Worm (Caenorhabditis elegans) whole organism, young adult: ENCODE results near the gene lin-2.

Experiments used
- B0261.1 ChIP-seq: sonication (generic microtip); optimal IDR thresholded peaks from 2 replicates; lab custom pipeline; 2016; ENCODE audit warnings: mild to moderate bottlenecking, missing genetic modification characterization, moderate library complexity, missing compliant biosample characterization
- C06A6.2 ChIP-seq: fragments of 200-800 bp; sonication (Bioruptor generic); conservative IDR thresholded peaks from 2 replicates; pipeline ENCODE4 v1.3.6; 2022; ENCODE audit warnings: missing genetic modification characterization, missing compliant biosample characterization
- F23B12.7 ChIP-seq: sonication (generic microtip); optimal IDR thresholded peaks from 2 replicates; lab custom pipeline; 2017; ENCODE audit warnings: missing genetic modification characterization, mild to moderate bottlenecking, missing compliant biosample characterization, antibody characterized with exemption, moderate library complexity; ENCODE audit not compliant: insufficient read depth
- F37B4.10 ChIP-seq: fragments of 200-800 bp; sonication (Bioruptor generic); IDR thresholded peaks from 2 replicates; pipeline ENCODE4 v1.3.6; 2022; ENCODE audit warnings: missing genetic modification characterization, missing compliant biosample characterization
- K12H6.12 ChIP-seq: fragments of 200-800 bp; sonication (Bioruptor generic); optimal IDR thresholded peaks from 2 replicates; lab custom pipeline; 2018; ENCODE audit warnings: mild to moderate bottlenecking, missing genetic modification characterization, missing compliant biosample characterization
- Y53G8AR.9 ChIP-seq: fragments of 200-800 bp; sonication (Bioruptor generic); conservative IDR thresholded peaks from 2 replicates; pipeline ENCODE4 v1.3.6; 2022; ENCODE audit warnings: missing genetic modification reagents, missing genetic modification characterization, missing compliant biosample characterization
- Y56A3A.18 ChIP-seq: fragments of 200-800 bp; sonication (Bioruptor generic); IDR thresholded peaks from 2 replicates; pipeline ENCODE4 v1.3.6; 2022; ENCODE audit warnings: missing genetic modification reagents, missing genetic modification characterization, missing compliant biosample characterization
- ZK185.1 ChIP-seq: sonication (generic microtip); optimal IDR thresholded peaks from 2 replicates; lab custom pipeline; 2016; ENCODE audit warnings: mild to moderate bottlenecking, missing genetic modification characterization, missing compliant biosample characterization; ENCODE audit not compliant: poor library complexity, severe bottlenecking
- athp-1 ChIP-seq: sonication (generic microtip); optimal IDR thresholded peaks from 2 replicates; lab custom pipeline; 2017; ENCODE audit warnings: mild to moderate bottlenecking, missing genetic modification characterization, missing compliant biosample characterization
- attf-5 ChIP-seq: fragments of 200-800 bp; sonication (Bioruptor generic); optimal IDR thresholded peaks from 2 replicates; lab custom pipeline; 2018; ENCODE audit warnings: mild to moderate bottlenecking, missing genetic modification characterization, missing compliant biosample characterization
- cebp-1 ChIP-seq, 2 experiments: fragments of 200-800 bp in 1 of 2; sonication (Bioruptor generic) in 1 of 2; sonication (generic microtip) in 1 of 2; IDR thresholded peaks in 1 of 2; optimal IDR thresholded peaks in 1 of 2; 2 replicates each; pipeline versions ENCODE4 v1.3.6 to Lab custom; 2017 to 2022; ENCODE audit warnings: missing compliant biosample characterization in 2 of 2, missing genetic modification characterization in 2 of 2, mild to moderate bottlenecking in 1 of 2, missing genetic modification reagents in 1 of 2, moderate library complexity in 1 of 2
- ceh-100 ChIP-seq: fragments of 200-800 bp; sonication (Bioruptor generic); IDR thresholded peaks from 2 replicates; pipeline ENCODE4 v1.3.6; 2022; ENCODE audit warnings: missing genetic modification reagents, missing genetic modification characterization, missing compliant biosample characterization
- ceh-27 ChIP-seq: fragments of 200-800 bp; sonication (Bioruptor generic); optimal IDR thresholded peaks from 2 replicates; lab custom pipeline; 2018; ENCODE audit warnings: mild to moderate bottlenecking, missing genetic modification characterization, moderate library complexity, missing compliant biosample characterization
- ceh-79 ChIP-seq: sonication (generic microtip); optimal IDR thresholded peaks from 2 replicates; lab custom pipeline; 2017; ENCODE audit warnings: mild to moderate bottlenecking, missing genetic modification characterization, missing compliant biosample characterization
- die-1 ChIP-seq: sonication (generic microtip); optimal IDR thresholded peaks from 2 replicates; lab custom pipeline; 2016; ENCODE audit warnings: missing genotype, mild to moderate bottlenecking, missing genetic modification characterization, missing compliant biosample characterization
- egl-44 ChIP-seq: fragments of 200-800 bp; sonication (Bioruptor generic); IDR thresholded peaks from 2 replicates; pipeline ENCODE4 v1.3.6; 2022; ENCODE audit warnings: missing genetic modification reagents, missing genetic modification characterization, missing compliant biosample characterization
- ets-4 ChIP-seq: fragments of 200-800 bp; sonication (Bioruptor generic); optimal IDR thresholded peaks from 2 replicates; lab custom pipeline; 2018; ENCODE audit warnings: mild to moderate bottlenecking, missing genetic modification characterization, missing compliant biosample characterization
- fkh-3 ChIP-seq: sonication (generic microtip); optimal IDR thresholded peaks from 2 replicates; lab custom pipeline; 2016; ENCODE audit warnings: mild to moderate bottlenecking, missing genetic modification characterization, missing compliant biosample characterization
- hmg-1.2 ChIP-seq: fragments of 200-800 bp; sonication (Bioruptor generic); IDR thresholded peaks from 2 replicates; pipeline ENCODE4 v1.3.6; 2022; ENCODE audit warnings: missing genetic modification reagents, missing genetic modification characterization, missing compliant biosample characterization
- hmg-20 ChIP-seq: fragments of 200-800 bp; sonication (Bioruptor generic); IDR thresholded peaks from 2 replicates; pipeline ENCODE4 v1.3.6; 2022; ENCODE audit warnings: missing genetic modification reagents, missing genetic modification characterization, missing compliant biosample characterization
- let-526 ChIP-seq: fragments of 200-800 bp; sonication (Bioruptor generic); IDR thresholded peaks from 2 replicates; pipeline ENCODE4 v1.3.6; 2022; ENCODE audit warnings: missing genetic modification reagents, missing genetic modification characterization, missing compliant biosample characterization
- let-607 ChIP-seq, 2 experiments: fragments of 200-800 bp in 1 of 2; sonication (Bioruptor generic) in 1 of 2; sonication (generic microtip) in 1 of 2; optimal IDR thresholded peaks; 2 replicates each; lab custom pipeline; 2016 to 2018; ENCODE audit warnings: mild to moderate bottlenecking in 2 of 2, missing compliant biosample characterization in 2 of 2, missing genetic modification characterization in 2 of 2, moderate library complexity in 2 of 2, missing genotype in 1 of 2
- lin-35 ChIP-seq, 3 experiments: fragments of 150-350 bp in 2 of 3; sonication (generic microtip) in 1 of 3; optimal IDR thresholded peaks; 2 replicates each; lab custom pipeline; 2014 to 2018; ENCODE audit warnings: missing biosample characterization in 3 of 3, missing genetic modification characterization in 3 of 3, missing genetic modification reagents in 3 of 3
- lin-40 ChIP-seq: sonication (generic microtip); optimal IDR thresholded peaks from 2 replicates; lab custom pipeline; 2016; ENCODE audit warnings: missing genetic modification characterization, mild to moderate bottlenecking, missing compliant biosample characterization, missing genotype, missing genetic modification reagents
- lin-54 ChIP-seq: fragments of 200-800 bp; sonication (Bioruptor generic); optimal IDR thresholded peaks from 2 replicates; lab custom pipeline; 2018; ENCODE audit warnings: mild to moderate bottlenecking, missing genetic modification characterization, missing compliant biosample characterization
- lir-1 ChIP-seq: fragments of 200-800 bp; sonication (Bioruptor generic); conservative IDR thresholded peaks from 2 replicates; pipeline ENCODE4 v1.3.6; 2022; ENCODE audit warnings: missing genetic modification reagents, missing genetic modification characterization, missing compliant biosample characterization
- madf-10 ChIP-seq: sonication (generic microtip); optimal IDR thresholded peaks from 2 replicates; lab custom pipeline; 2016; ENCODE audit warnings: mild to moderate bottlenecking, missing genetic modification characterization, missing compliant biosample characterization
- madf-3 ChIP-seq: fragments of 200-800 bp; sonication (Bioruptor generic); IDR thresholded peaks from 2 replicates; pipeline ENCODE4 v1.3.6; 2022; ENCODE audit warnings: missing genetic modification reagents, missing genetic modification characterization, missing compliant biosample characterization
- madf-8 ChIP-seq: fragments of 200-800 bp; sonication (Bioruptor generic); conservative IDR thresholded peaks from 2 replicates; pipeline ENCODE4 v1.3.6; 2022; ENCODE audit warnings: missing genetic modification reagents, missing genetic modification characterization, missing compliant biosample characterization
- mel-28 ChIP-seq: sonication (generic microtip); optimal IDR thresholded peaks from 2 replicates; lab custom pipeline; 2016; ENCODE audit warnings: borderline replicate concordance, mild to moderate bottlenecking, missing genetic modification characterization, missing compliant biosample characterization
- mxl-1 ChIP-seq: sonication (generic microtip); optimal IDR thresholded peaks from 2 replicates; lab custom pipeline; 2016; ENCODE audit warnings: missing genetic modification characterization, missing compliant biosample characterization
- nfya-1 ChIP-seq: sonication (generic microtip); optimal IDR thresholded peaks from 2 replicates; lab custom pipeline; 2017; ENCODE audit warnings: antibody characterized with exemption, missing compliant biosample characterization, missing genetic modification characterization, borderline replicate concordance; ENCODE audit not compliant: insufficient read depth
- nfyb-1 ChIP-seq: fragments of 200-800 bp; sonication (Bioruptor generic); IDR thresholded peaks from 2 replicates; pipeline ENCODE4 v1.3.6; 2022; ENCODE audit warnings: missing genetic modification reagents, missing genetic modification characterization, missing compliant biosample characterization
- nhr-27 ChIP-seq: fragments of 200-800 bp; sonication (Bioruptor generic); optimal IDR thresholded peaks from 2 replicates; lab custom pipeline; 2018; ENCODE audit warnings: mild to moderate bottlenecking, missing genetic modification characterization, moderate library complexity, missing compliant biosample characterization
- nhr-80 ChIP-seq: sonication (generic microtip); optimal IDR thresholded peaks from 2 replicates; lab custom pipeline; 2016; ENCODE audit warnings: missing genetic modification characterization, missing compliant biosample characterization
- pbrm-1 ChIP-seq: fragments of 200-800 bp; sonication (Bioruptor generic); IDR thresholded peaks from 2 replicates; pipeline ENCODE4 v1.3.6; 2022; ENCODE audit warnings: missing genetic modification reagents, missing genetic modification characterization, missing compliant biosample characterization
- pha-4 ChIP-seq: fragments of 150-350 bp; sonication (generic microtip); optimal IDR thresholded peaks from 2 replicates; lab custom pipeline; 2014; ENCODE audit warnings: missing biosample characterization, missing genetic modification reagents, missing genetic modification characterization
- rcor-1 ChIP-seq: fragments of 200-800 bp; sonication (Bioruptor generic); IDR thresholded peaks from 2 replicates; pipeline ENCODE4 v1.3.6; 2022; ENCODE audit warnings: missing genetic modification reagents, missing genetic modification characterization, missing compliant biosample characterization
- repo-1 ChIP-seq: sonication (generic microtip); optimal IDR thresholded peaks from 2 replicates; lab custom pipeline; 2017; ENCODE audit warnings: mild to moderate bottlenecking, missing genetic modification characterization, missing compliant biosample characterization
- tbp1 ChIP-seq: fragments of 200-800 bp; sonication (Bioruptor generic); optimal IDR thresholded peaks from 2 replicates; lab custom pipeline; 2018; ENCODE audit warnings: mild to moderate bottlenecking, missing genetic modification characterization, missing compliant biosample characterization
- tlf-1 ChIP-seq: fragments of 200-800 bp; sonication (Bioruptor generic); optimal IDR thresholded peaks from 2 replicates; lab custom pipeline; 2018; ENCODE audit warnings: mild to moderate bottlenecking, missing genetic modification characterization, missing compliant biosample characterization
- xnd-1 ChIP-seq: sonication (generic microtip); optimal IDR thresholded peaks from 2 replicates; lab custom pipeline; 2016; ENCODE audit warnings: missing genotype, missing genetic modification reagents, missing genetic modification characterization, missing compliant biosample characterization
- ztf-18 ChIP-seq: sonication (generic microtip); optimal IDR thresholded peaks from 2 replicates; lab custom pipeline; 2016; ENCODE audit warnings: missing genotype, mild to moderate bottlenecking, missing genetic modification characterization, missing compliant biosample characterization
- ztf-6 ChIP-seq: fragments of 200-800 bp; sonication (Bioruptor generic); IDR thresholded peaks from 2 replicates; pipeline ENCODE4 v1.3.6; 2022; ENCODE audit warnings: missing genetic modification reagents, missing genetic modification characterization, missing compliant biosample characterization

The lin-2 gene

ce11 chrX:12404729-12405128 is 9.1 kb downstream of the lin-2 start (continued):
- TF ChIP-seq F23B12.7 (tag; lab: Kevin White, UChicago) (no peak), F37B4.10 (GFP tag; lab: Robert Waterston, UW) (no peak)

- TF ChIP-seq mel-28 (tag; lab: Kevin White, UChicago) (no peak), lin-35 (GFP tag; optimal IDR thresholded peaks at IDR 0.05; lab: Kevin White, UChicago) (peak in 1 of 3 experiments; percentile 93), nfya-1 (tag; lab: Kevin White, UChicago) (no peak), nhr-27 (tag; lab: Kevin White, UChicago) (no peak), lin-40 (tag; lab: Kevin White, UChicago) (peak; percentile 93), repo-1 (tag; lab: Kevin White, UChicago) (peak; percentile 65), fkh-3 (no peak), mxl-1 (tag; lab: Kevin White, UChicago) (no peak), rcor-1 (GFP tag; lab: Robert Waterston, UW) (no peak), hmg-1.2 (GFP tag; lab: Robert Waterston, UW) (peak; percentile 87), die-1 (tag; lab: Kevin White, UChicago) (peak; percentile 8), lin-54 (GFP tag; lab: Kevin White, UChicago) (no peak), ztf-18 (tag; lab: Kevin White, UChicago) (peak; percentile 95), madf-8 (GFP tag; lab: Robert Waterston, UW) (no peak), nfyb-1 (GFP tag; lab: Robert Waterston, UW) (peak; percentile 83), B0261.1 (tag; lab: Kevin White, UChicago) (peak; percentile 32), ZK185.1 (peak; percentile 61), F23B12.7 (tag; lab: Kevin White, UChicago) (peak; percentile 14), ets-4 (GFP tag; lab: Kevin White, UChicago) (no peak), tlf-1 (peak; percentile 53), K12H6.12 (peak; percentile 88), ceh-100 (GFP tag; lab: Robert Waterston, UW) (no peak), pha-4 (peak; percentile 27), tbp1 (GFP tag; lab: Kevin White, UChicago) (peak; percentile 64), Y53G8AR.9 (peak; percentile 75), nhr-80 (tag; lab: Kevin White, UChicago) (peak; percentile 94), C06A6.2 (GFP tag; lab: Robert Waterston, UW) (peak; percentile 70), pbrm-1 (GFP tag; lab: Robert Waterston, UW) (peak; percentile 86), ceh-79 (tag; lab: Kevin White, UChicago) (no peak), xnd-1 (no peak), athp-1 (tag; lab: Kevin White, UChicago) (peak; percentile 6), let-526 (GFP tag; lab: Robert Waterston, UW) (peak; percentile 47; the same call in 1 of the 2 replicates), ztf-6 (GFP tag; lab: Robert Waterston, UW) (0 out of 2 replicates have a peak, but pooled peaks have one; percentile 5), madf-10 (peak; percentile 62), madf-3 (GFP tag; lab: Robert Waterston, UW) (no peak), hmg-20 (GFP tag; lab: Robert Waterston, UW) (0 out of 2 replicates have a peak, but pooled peaks have one; percentile 14), attf-5 (peak; percentile 86), ceh-27 (GFP tag; lab: Kevin White, UChicago) (peak; percentile 93), Y56A3A.18 (GFP tag; lab: Robert Waterston, UW) (0 out of 2 replicates have a peak, but pooled peaks have one; percentile 48), let-607 (tag; optimal IDR thresholded peaks at IDR 0.05; lab: Kevin White, UChicago) (peak; percentile 67 to 72), lir-1 (GFP tag; lab: Robert Waterston, UW) (peak; percentile 49; the same call in 1 of the 2 replicates), cebp-1 (GFP tag; IDR thresholded peaks at IDR 0.05; lab: Robert Waterston, UW) (0 out of 2 replicates have a peak, but pooled peaks have one; percentile 10), cebp-1 (tag; optimal IDR thresholded peaks at IDR 0.05; lab: Kevin White, UChicago) (no peak), egl-44 (peak; percentile 63; the same call in 1 of the 2 replicates)
Measured at ce11 chrX:12393786-12394308, 20.0 kb downstream of the lin-2 start, which contains the start of gene F17E5.2. TSS of gene F17E5.2 (plus strand) at chrX:12394258.
